Worm (Caenorhabditis elegans) whole organism, L4 larva: ENCODE data around the gene sri-31.

Experiments used
- D1046.2 ChIP-seq: fragments of 200-800 bp; sonication (Bioruptor generic); IDR thresholded peaks from 2 replicates; pipeline ENCODE4 v1.3.6; 2022; ENCODE audit warnings: missing genetic modification characterization, missing compliant biosample characterization
- F49E8.2 ChIP-seq: sonication (generic microtip); optimal IDR thresholded peaks from 2 replicates; lab custom pipeline; 2016; ENCODE audit warnings: missing compliant biosample characterization, mild to moderate bottlenecking, missing genetic modification characterization, borderline replicate concordance
- T26A8.4 ChIP-seq: fragments of 200-800 bp; sonication (Bioruptor generic); IDR thresholded peaks from 2 replicates; pipeline ENCODE4 v1.3.6; 2022; ENCODE audit warnings: missing genetic modification characterization, missing compliant biosample characterization
- Y105C5A.15 ChIP-seq: fragments of 200-800 bp; sonication (Bioruptor generic); IDR thresholded peaks from 2 replicates; pipeline ENCODE4 v1.3.6; 2022; ENCODE audit warnings: missing genetic modification characterization, missing compliant biosample characterization
- Y5F2A.4 ChIP-seq: fragments of 200-800 bp; sonication (Bioruptor generic); optimal IDR thresholded peaks from 2 replicates; lab custom pipeline; 2018; ENCODE audit warnings: mild to moderate bottlenecking, missing genetic modification characterization, missing compliant biosample characterization
- ZK337.2 ChIP-seq: fragments of 200-800 bp; sonication (Bioruptor generic); IDR thresholded peaks from 2 replicates; pipeline ENCODE4 v1.3.6; 2022; ENCODE audit warnings: missing genetic modification reagents, missing genetic modification characterization, missing compliant biosample characterization
- arid-1 ChIP-seq: fragments of 200-800 bp; sonication (Bioruptor generic); conservative IDR thresholded peaks from 2 replicates; pipeline ENCODE4 v1.3.6; 2022; ENCODE audit warnings: missing genetic modification reagents, missing genetic modification characterization, missing compliant biosample characterization
- attf-4 ChIP-seq: sonication (generic microtip); optimal IDR thresholded peaks from 3 replicates; lab custom pipeline; 2017; ENCODE audit warnings: missing biosample characterization, missing genetic modification characterization
- ceh-20 ChIP-seq: fragments of 200-800 bp; sonication (Bioruptor generic); IDR thresholded peaks from 2 replicates; pipeline ENCODE4 v1.3.6; 2022; ENCODE audit warnings: missing genetic modification reagents, missing genetic modification characterization, missing compliant biosample characterization
- ceh-28 ChIP-seq: fragments of 150-350 bp; optimal IDR thresholded peaks from 2 replicates; lab custom pipeline; 2014; ENCODE audit warnings: missing biosample characterization, missing genetic modification reagents, missing genetic modification characterization
- ceh-44 ChIP-seq: fragments of 200-800 bp; sonication (Bioruptor generic); IDR thresholded peaks from 2 replicates; pipeline ENCODE4 v1.3.6; 2022; ENCODE audit warnings: missing genetic modification reagents, missing genetic modification characterization, missing compliant biosample characterization
- ceh-82 ChIP-seq: sonication (generic microtip); optimal IDR thresholded peaks from 2 replicates; lab custom pipeline; 2017; ENCODE audit warnings: missing biosample characterization, missing genetic modification characterization
- ces-1 ChIP-seq: fragments of 150-350 bp; sonication (generic microtip); optimal IDR thresholded peaks from 4 replicates; lab custom pipeline; 2014; ENCODE audit warnings: missing biosample characterization, missing genetic modification reagents, missing genetic modification characterization
- cey-2 ChIP-seq: sonication (generic microtip); optimal IDR thresholded peaks from 3 replicates; lab custom pipeline; 2017; ENCODE audit warnings: missing genetic modification characterization, mild to moderate bottlenecking, missing compliant biosample characterization, antibody characterized with exemption, borderline replicate concordance; ENCODE audit not compliant: insufficient read depth
- daf-16 ChIP-seq, 3 experiments: sonication (generic microtip); optimal IDR thresholded peaks; 2 replicates each; lab custom pipeline; 2016 to 2017; ENCODE audit warnings: missing genetic modification characterization in 3 of 3, missing genetic modification reagents in 3 of 3, mild to moderate bottlenecking in 2 of 3, missing compliant biosample characterization in 2 of 3, missing biosample characterization in 1 of 3, moderate library complexity in 1 of 3
- dmd-6 ChIP-seq: fragments of 200-800 bp; sonication (Bioruptor generic); IDR thresholded peaks from 2 replicates; pipeline ENCODE4 v1.3.6; 2022; ENCODE audit warnings: missing genetic modification reagents, missing genetic modification characterization, missing compliant biosample characterization
- dmd-9 ChIP-seq: fragments of 200-800 bp; sonication (Bioruptor generic); IDR thresholded peaks from 2 replicates; pipeline ENCODE4 v1.3.6; 2022; ENCODE audit warnings: missing genetic modification reagents, missing genetic modification characterization, missing compliant biosample characterization
- dpl-1 ChIP-seq: fragments of 150-350 bp; optimal IDR thresholded peaks from 2 replicates; lab custom pipeline; 2014; ENCODE audit warnings: missing biosample characterization, missing genetic modification reagents, missing genetic modification characterization
- duxl-1 ChIP-seq: sonication (generic microtip); optimal IDR thresholded peaks from 2 replicates; lab custom pipeline; 2016; ENCODE audit warnings: mild to moderate bottlenecking, missing genetic modification characterization, moderate library complexity, missing compliant biosample characterization; ENCODE audit not compliant: poor library complexity
- dve-1 ChIP-seq: sonication (generic microtip); optimal IDR thresholded peaks from 2 replicates; lab custom pipeline; 2017; ENCODE audit warnings: antibody characterized with exemption, mild to moderate bottlenecking, missing genetic modification characterization, missing compliant biosample characterization; ENCODE audit not compliant: insufficient read depth
- egl-43 ChIP-seq: fragments of 200-800 bp; sonication (Bioruptor generic); IDR thresholded peaks from 2 replicates; pipeline ENCODE4 v1.3.6; 2022; ENCODE audit warnings: missing genetic modification reagents, missing genetic modification characterization, missing compliant biosample characterization
- fos-1 ChIP-seq: fragments of 150-350 bp; optimal IDR thresholded peaks from 2 replicates; lab custom pipeline; 2014; ENCODE audit warnings: missing biosample characterization, missing genetic modification characterization
- hif-1 ChIP-seq, 2 experiments: sonication (generic microtip); optimal IDR thresholded peaks; 2 replicates each; lab custom pipeline; 2016 to 2017; ENCODE audit warnings: missing compliant biosample characterization in 2 of 2, missing genetic modification characterization in 2 of 2, missing genetic modification reagents in 2 of 2, missing genotype in 2 of 2, mild to moderate bottlenecking in 1 of 2
- hlh-11 ChIP-seq: fragments of 200-800 bp; sonication (Bioruptor generic); optimal IDR thresholded peaks from 2 replicates; lab custom pipeline; 2018; ENCODE audit warnings: mild to moderate bottlenecking, missing genetic modification characterization, missing compliant biosample characterization
- hmg-1.1 ChIP-seq: fragments of 200-800 bp; sonication (Bioruptor generic); IDR thresholded peaks from 2 replicates; pipeline ENCODE4 v1.3.6; 2022; ENCODE audit warnings: missing genetic modification reagents, missing genetic modification characterization, missing compliant biosample characterization
- jun-1 ChIP-seq: fragments of 150-350 bp; optimal IDR thresholded peaks from 2 replicates; lab custom pipeline; 2014; ENCODE audit warnings: missing biosample characterization, missing genetic modification reagents, missing genetic modification characterization
- lin-29 ChIP-seq: fragments of 200-800 bp; sonication (Bioruptor generic); IDR thresholded peaks from 2 replicates; pipeline ENCODE4 v1.3.6; 2022; ENCODE audit warnings: missing genetic modification reagents, missing genetic modification characterization, missing compliant biosample characterization
- mdt-29 ChIP-seq: fragments of 200-800 bp; sonication (Bioruptor generic); IDR thresholded peaks from 2 replicates; pipeline ENCODE4 v1.3.6; 2022; ENCODE audit warnings: missing genetic modification reagents, missing genetic modification characterization, missing compliant biosample characterization
- mes-2 ChIP-seq: sonication (generic microtip); optimal IDR thresholded peaks from 2 replicates; lab custom pipeline; 2016; ENCODE audit warnings: missing genotype, mild to moderate bottlenecking, missing genetic modification characterization, missing compliant biosample characterization; ENCODE audit not compliant: poor library complexity, severe bottlenecking
- mxl-3 ChIP-seq: fragments of 200-800 bp; sonication (Bioruptor generic); optimal IDR thresholded peaks from 2 replicates; lab custom pipeline; 2018; ENCODE audit warnings: mild to moderate bottlenecking, missing genetic modification characterization, missing compliant biosample characterization
- nhr-11 ChIP-seq: fragments of 150-350 bp; optimal IDR thresholded peaks from 2 replicates; lab custom pipeline; 2014; ENCODE audit warnings: missing biosample characterization, missing genetic modification characterization
- nhr-28 ChIP-seq: fragments of 150-350 bp; optimal IDR thresholded peaks from 2 replicates; lab custom pipeline; 2014; ENCODE audit warnings: missing biosample characterization, missing genetic modification characterization
- nhr-41 ChIP-seq: fragments of 200-800 bp; sonication (Bioruptor generic); IDR thresholded peaks from 2 replicates; pipeline ENCODE4 v1.3.6; 2022; ENCODE audit warnings: missing genetic modification reagents, missing genetic modification characterization, missing compliant biosample characterization
- pha-4 ChIP-seq, 2 experiments: fragments of 150-350 bp in 1 of 2; fragments of 200-800 bp in 1 of 2; sonication (Bioruptor generic) in 1 of 2; IDR thresholded peaks in 1 of 2; optimal IDR thresholded peaks in 1 of 2; 2 replicates each; pipeline versions ENCODE4 v1.3.6 to Lab custom; 2014 to 2022; ENCODE audit warnings: missing genetic modification characterization in 2 of 2, missing genetic modification reagents in 2 of 2, missing biosample characterization in 1 of 2, missing compliant biosample characterization in 1 of 2
- pqm-1 ChIP-seq: sonication (generic microtip); optimal IDR thresholded peaks from 2 replicates; lab custom pipeline; 2017; ENCODE audit warnings: missing biosample characterization, missing genetic modification characterization
- rbr-2 ChIP-seq: sonication (generic microtip); optimal IDR thresholded peaks from 2 replicates; lab custom pipeline; 2016; ENCODE audit warnings: missing genotype, missing genetic modification characterization, missing compliant biosample characterization
- set-16 ChIP-seq: fragments of 200-800 bp; sonication (Bioruptor generic); IDR thresholded peaks from 2 replicates; pipeline ENCODE4 v1.3.6; 2022; ENCODE audit warnings: missing genetic modification reagents, missing genetic modification characterization, missing compliant biosample characterization
- skn-1 ChIP-seq: fragments of 150-350 bp; optimal IDR thresholded peaks from 2 replicates; lab custom pipeline; 2014; ENCODE audit warnings: missing biosample characterization, missing genetic modification characterization
- snpc-1.2 ChIP-seq: fragments of 200-800 bp; sonication (Bioruptor generic); IDR thresholded peaks from 2 replicates; pipeline ENCODE4 v1.3.6; 2022; ENCODE audit warnings: missing genetic modification reagents, missing genetic modification characterization, missing compliant biosample characterization
- spr-1 ChIP-seq: sonication (generic microtip); optimal IDR thresholded peaks from 2 replicates; lab custom pipeline; 2016; ENCODE audit warnings: mild to moderate bottlenecking, missing genetic modification characterization, missing compliant biosample characterization
- spr-3 ChIP-seq: fragments of 200-800 bp; sonication (Bioruptor generic); optimal IDR thresholded peaks from 2 replicates; lab custom pipeline; 2018; ENCODE audit warnings: mild to moderate bottlenecking, missing genetic modification characterization, missing compliant biosample characterization
- tag-97 ChIP-seq: fragments of 200-800 bp; sonication (Bioruptor generic); IDR thresholded peaks from 2 replicates; pipeline ENCODE4 v1.3.6; 2022; ENCODE audit warnings: missing genetic modification characterization, missing compliant biosample characterization
- zag-1 ChIP-seq: fragments of 150-350 bp; optimal IDR thresholded peaks from 2 replicates; lab custom pipeline; 2014; ENCODE audit warnings: missing biosample characterization, missing genetic modification characterization
- zfp-2 ChIP-seq: sonication (generic microtip); optimal IDR thresholded peaks from 2 replicates; lab custom pipeline; 2016; ENCODE audit warnings: mild to moderate bottlenecking, missing genetic modification characterization, missing compliant biosample characterization
- ztf-11 ChIP-seq: fragments of 150-350 bp; optimal IDR thresholded peaks from 2 replicates; lab custom pipeline; 2014; ENCODE audit warnings: missing biosample characterization, missing genetic modification characterization

Gene sri-31

ce11 chrII:3054622-3055021 is 3.8 kb downstream of the sri-31 start:
- TF ChIP-seq mxl-3 (GFP tag; lab: Kevin White, UChicago) (peak; percentile 17), dmd-6 (GFP tag; lab: Robert Waterston, UW) (no peak), nhr-28 (tag; lab: Kevin White, UChicago) (peak; percentile 40), Y5F2A.4 (GFP tag; lab: Kevin White, UChicago) (no peak), tag-97 (GFP tag; lab: Robert Waterston, UW) (no peak), set-16 (GFP tag; lab: Robert Waterston, UW) (peak; percentile 85), nhr-41 (GFP tag; lab: Robert Waterston, UW) (no peak), pha-4 (GFP tag; IDR thresholded peaks at IDR 0.05; lab: Robert Waterston, UW) (0 out of 2 replicates have a peak, but pooled peaks have one; percentile 5), pha-4 (tag; optimal IDR thresholded peaks at IDR 0.05; lab: Kevin White, UChicago) (no peak), zfp-2 (tag; lab: Kevin White, UChicago) (no peak), spr-3 (GFP tag; lab: Kevin White, UChicago) (no peak), ceh-20 (GFP tag; lab: Robert Waterston, UW) (no peak), T26A8.4 (GFP tag; lab: Robert Waterston, UW) (no peak), ceh-82 (no peak), duxl-1 (tag; lab: Kevin White, UChicago) (no peak), lin-29 (GFP tag; lab: Robert Waterston, UW) (no peak), daf-16 (GFP tag; optimal IDR thresholded peaks at IDR 0.05; lab: Kevin White, UChicago) (no peak), daf-16 (tag; optimal IDR thresholded peaks at IDR 0.05; lab: Kevin White, UChicago) (peak; percentile 29), fos-1 (tag; lab: Kevin White, UChicago) (no peak), rbr-2 (tag; lab: Kevin White, UChicago) (peak; percentile 21), cey-2 (tag; lab: Kevin White, UChicago) (no peak), jun-1 (tag; lab: Kevin White, UChicago) (no peak), ceh-44 (GFP tag; lab: Robert Waterston, UW) (no peak), hmg-1.1 (GFP tag; lab: Robert Waterston, UW) (peak; percentile 68; the same call in 1 of the 2 replicates), mdt-29 (no peak), hlh-11 (tag; lab: Kevin White, UChicago) (peak; percentile 33), pqm-1 (tag; lab: Kevin White, UChicago) (no peak), spr-1 (no peak), ZK337.2 (GFP tag; lab: Robert Waterston, UW) (no peak), snpc-1.2 (GFP tag; lab: Robert Waterston, UW) (no peak), Y105C5A.15 (no peak), egl-43 (no peak), arid-1 (GFP tag; lab: Robert Waterston, UW) (no peak), dmd-9 (GFP tag; lab: Robert Waterston, UW) (no peak), F49E8.2 (tag; lab: Kevin White, UChicago) (no peak), mes-2 (tag; lab: Kevin White, UChicago) (peak; percentile 30), hif-1 (tag; optimal IDR thresholded peaks at IDR 0.05; lab: Kevin White, UChicago) (peak in 1 of 2 experiments; percentile 17), ceh-28 (tag; lab: Kevin White, UChicago) (no peak), D1046.2 (GFP tag; lab: Robert Waterston, UW) (no peak), ztf-11 (no peak), ces-1 (GFP tag; lab: Kevin White, UChicago) (no peak), zag-1 (tag; lab: Kevin White, UChicago) (no peak), attf-4 (tag; lab: Kevin White, UChicago) (no peak), nhr-11 (tag; lab: Kevin White, UChicago) (no peak), dpl-1 (GFP tag; lab: Kevin White, UChicago) (no peak), skn-1 (tag; lab: Kevin White, UChicago) (no peak), dve-1 (no peak)
